Worm (Caenorhabditis elegans): ENCODE measurements around the gene unc-34.

unc-34 gene

DNA sequence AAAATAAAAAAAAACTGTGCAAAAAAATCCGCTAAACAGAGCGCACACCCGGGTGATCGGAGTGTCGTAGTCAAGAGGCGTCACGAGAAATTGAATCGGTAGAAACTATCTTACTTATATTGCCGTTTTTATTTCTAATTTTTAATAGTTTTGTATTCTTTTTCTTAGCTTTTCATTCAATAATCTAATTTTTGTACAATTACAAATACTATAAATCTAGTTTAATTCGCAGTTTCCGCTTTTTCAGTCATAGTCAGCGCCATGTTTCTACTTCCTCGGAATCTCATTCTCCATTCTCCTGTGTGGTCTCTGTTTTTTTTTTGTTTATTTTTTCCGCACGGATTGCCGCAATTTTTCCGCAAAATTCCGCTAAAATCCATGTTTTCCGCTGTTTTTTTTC lies 21.3 kb downstream of the unc-34 start (continued):
- peak; percentile 64 to 82 for TF ChIP-seq lsy-2 (tag; optimal IDR thresholded peaks at IDR 0.05)
- TF ChIP-seq fkh-10 (GFP tag; optimal IDR thresholded peaks at IDR 0.05) = peak; percentile 20
- TF ChIP-seq elt-2 (tag; optimal IDR thresholded peaks at IDR 0.05) = peak; percentile 59
- TF ChIP-seq tlp-1 (tag; optimal IDR thresholded peaks at IDR 0.05) = no peak
- TF ChIP-seq sox-4 (tag; optimal IDR thresholded peaks at IDR 0.05) = peak; percentile 86
- TF ChIP-seq zag-1 (tag; optimal IDR thresholded peaks at IDR 0.05) = no peak
- TF ChIP-seq ets-5 (GFP tag; IDR thresholded peaks at IDR 0.05) = no peak
- peak; percentile 48 to 61 (median 54) for TF ChIP-seq dpl-1 (GFP tag; optimal IDR thresholded peaks at IDR 0.05)
- no peak for TF ChIP-seq alr-1 (tag; optimal IDR thresholded peaks at IDR 0.05; ENCODE audit: borderline replicate concordance)
- TF ChIP-seq rnt-1 (tag; optimal IDR thresholded peaks at IDR 0.05) = no peak
- TF ChIP-seq nhr-11 (tag; optimal IDR thresholded peaks at IDR 0.05) = no peak
- TF ChIP-seq nhr-19 (GFP tag; conservative IDR thresholded peaks at IDR 0.05) = peak; percentile 67
- no peak for TF ChIP-seq hlh-17 (GFP tag; optimal IDR thresholded peaks at IDR 0.05; ENCODE audit: borderline replicate concordance)
- peak; percentile 83 for TF ChIP-seq nhr-20 (tag; optimal IDR thresholded peaks at IDR 0.05)
- TF ChIP-seq ztf-4 (tag; optimal IDR thresholded peaks at IDR 0.05) = no peak
- TF ChIP-seq efl-3 (GFP tag; optimal IDR thresholded peaks at IDR 0.05) = peak; percentile 49
- TF ChIP-seq unc-98 (GFP tag; IDR thresholded peaks at IDR 0.05) = peak; percentile 97
- TF ChIP-seq unc-62 (GFP tag; optimal IDR thresholded peaks at IDR 0.05) = no peak
- TF ChIP-seq nhr-71 (tag; optimal IDR thresholded peaks at IDR 0.05) = peak; percentile 92
- peak; percentile 64 to 74 for TF ChIP-seq efl-1 (optimal IDR thresholded peaks at IDR 0.05)
- peak; percentile 59 to 62 for TF ChIP-seq efl-1 (GFP tag; optimal IDR thresholded peaks at IDR 0.05 in 1 of 2)
- no peak for TF ChIP-seq lin-14 (GFP tag; optimal IDR thresholded peaks at IDR 0.05)
- TF ChIP-seq isw-1 (GFP tag; IDR thresholded peaks at IDR 0.05) = peak; percentile 84
- no peak for TF ChIP-seq pqm-1 (tag; optimal IDR thresholded peaks at IDR 0.05)
- TF ChIP-seq nhr-77 (tag; optimal IDR thresholded peaks at IDR 0.05) = peak; percentile 5
- TF ChIP-seq egl-27 (tag; optimal IDR thresholded peaks at IDR 0.05) = no peak
- TF ChIP-seq lin-13 (GFP tag; optimal IDR thresholded peaks at IDR 0.05) = peak; percentile 31
- peak; percentile 23 for TF ChIP-seq nhr-237 (tag; optimal IDR thresholded peaks at IDR 0.05)
- TF ChIP-seq mab-9 (GFP tag; IDR thresholded peaks at IDR 0.05) = peak; percentile 76
- peak; percentile 62 for TF ChIP-seq sup-37 (GFP tag; optimal IDR thresholded peaks at IDR 0.05)
- peak; percentile 93 for TF ChIP-seq nhr-47 (tag; optimal IDR thresholded peaks at IDR 0.05)
- TF ChIP-seq ztf-11 (tag; optimal IDR thresholded peaks at IDR 0.05) = peak in 1 of 2 experiments; percentile 99
- peak; percentile 41 to 49 (median 42) for TF ChIP-seq ceh-82 (tag; optimal IDR thresholded peaks at IDR 0.05)

DNA sequence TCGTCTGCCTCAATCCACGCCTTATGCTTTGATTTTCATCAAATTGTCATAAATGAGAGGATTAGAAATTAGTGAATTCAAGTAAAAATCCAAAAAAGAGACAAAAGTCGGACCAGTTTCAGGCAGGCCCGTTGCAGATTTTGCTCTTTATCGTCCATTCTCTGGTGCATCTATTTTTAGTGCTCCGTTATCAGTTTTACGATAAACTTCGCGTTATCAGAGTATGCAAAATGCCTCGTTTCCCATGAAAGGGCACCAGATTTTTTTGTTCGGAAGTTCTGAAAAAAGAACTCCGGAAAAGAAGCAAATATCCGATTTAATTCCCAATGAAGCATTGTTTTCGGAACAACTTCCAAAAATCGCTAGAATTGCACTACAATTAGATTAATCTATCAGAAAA lies 23.4 kb downstream of the unc-34 start:
- TF ChIP-seq rnt-1 (tag; optimal IDR thresholded peaks at IDR 0.05) = no peak

DNA sequence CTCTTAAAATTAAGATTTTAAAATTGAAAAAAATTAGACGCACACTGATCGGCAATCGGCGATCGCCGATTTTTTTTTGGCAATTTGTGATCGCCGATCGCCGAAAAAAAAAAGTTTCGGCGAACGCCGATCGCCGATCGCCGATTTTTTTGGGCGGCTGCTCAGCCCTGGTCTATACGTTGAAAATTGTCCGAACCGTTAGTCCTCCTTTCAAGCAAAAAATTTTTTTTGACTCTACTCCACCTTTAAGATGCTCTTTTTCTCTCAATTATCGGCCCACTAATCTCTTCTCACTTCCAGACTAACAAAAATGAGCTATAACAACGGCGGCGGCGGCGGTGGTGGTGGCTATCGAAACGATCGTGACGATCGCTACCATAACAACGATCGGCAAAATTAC lies 26.0 kb downstream of the unc-34 start, which contains the start of gene ergo-1:
ergo-1 (plus strand) TSS at position 301 of the 400 bp plus-strand sequence.
- TF ChIP-seq hlh-17 (GFP tag; optimal IDR thresholded peaks at IDR 0.05; ENCODE audit: borderline replicate concordance) (no peak), ama-1 (optimal IDR thresholded peaks at IDR 0.05) (no peak)

DNA sequence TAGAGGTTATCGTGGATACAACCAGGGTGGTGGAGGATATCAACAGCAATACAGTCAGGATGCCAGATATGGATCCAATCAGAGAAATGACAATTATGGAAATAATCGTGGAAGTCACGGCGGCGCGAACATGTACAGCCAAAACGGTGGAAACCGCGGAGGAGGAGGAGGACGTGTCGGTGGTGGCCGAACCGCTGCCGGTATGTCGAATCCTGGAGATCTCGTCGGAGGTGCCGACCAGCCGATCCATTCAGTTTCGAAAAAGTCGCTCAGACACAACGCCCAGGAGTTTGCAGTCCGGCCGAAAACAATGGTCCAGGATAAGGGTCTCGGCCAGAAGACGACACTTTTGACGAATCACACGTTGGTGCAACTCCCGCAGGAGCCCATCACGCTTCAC lies 26.5 kb downstream of the unc-34 start:
- TF ChIP-seq mep-1 (tag; optimal IDR thresholded peaks at IDR 0.05) (no peak), blmp-1 (tag; optimal IDR thresholded peaks at IDR 0.05) (no peak), fos-1 (tag; optimal IDR thresholded peaks at IDR 0.05) (no peak), vab-15 (tag; optimal IDR thresholded peaks at IDR 0.05) (no peak), elt-2 (tag; optimal IDR thresholded peaks at IDR 0.05) (no peak), swsn-7 (tag; optimal IDR thresholded peaks at IDR 0.05) (no peak), nhr-84 (tag; optimal IDR thresholded peaks at IDR 0.05) (no peak), ces-1 (GFP tag; optimal IDR thresholded peaks at IDR 0.05) (no peak), isw-1 (GFP tag; IDR thresholded peaks at IDR 0.05) (no peak), ceh-63 (GFP tag; optimal IDR thresholded peaks at IDR 0.05) (no peak), grh-1 (GFP tag; IDR thresholded peaks at IDR 0.05) (no peak), egl-27 (tag; optimal IDR thresholded peaks at IDR 0.05) (no peak), sptf-1 (tag; optimal IDR thresholded peaks at IDR 0.05) (no peak), unc-130 (tag; optimal IDR thresholded peaks at IDR 0.05) (no peak), ama-1 (optimal IDR thresholded peaks at IDR 0.05) (no peak), snu-23 (GFP tag; optimal IDR thresholded peaks at IDR 0.05) (no peak), skn-1 (tag; optimal IDR thresholded peaks at IDR 0.05) (no peak), dpl-1 (GFP tag; optimal IDR thresholded peaks at IDR 0.05) (no peak)

Measured in whole organism, L1 larva.